Fruit fly (Drosophila melanogaster): ENCODE data around the gene msk.

Gene msk

dm6 chr3L:8108886-8109285 is 7.1 kb upstream of the msk start, which contains the start of gene fan:
TSS of gene fan (plus strand) at chr3L:8109132.
- TF ChIP-seq CG8319 (GFP tag; optimal IDR thresholded peaks at IDR 0.05) (no peak), CG10631 (GFP tag; optimal IDR thresholded peaks at IDR 0.05) (no peak), Eip78C (GFP tag) (no peak), CG8119 (GFP tag; IDR thresholded peaks at IDR 0.05) (no peak), CG6808 (GFP tag; optimal IDR thresholded peaks at IDR 0.05) (no peak), eg (GFP tag; IDR thresholded peaks at IDR 0.05) (no peak), dsx (GFP tag; optimal IDR thresholded peaks at IDR 0.05; ENCODE audit: poor library complexity, severe bottlenecking) (no peak), CG6854 (GFP tag; optimal IDR thresholded peaks at IDR 0.05) (no peak), topi (GFP tag; optimal IDR thresholded peaks at IDR 0.05) (no peak), Met (GFP tag; optimal IDR thresholded peaks at IDR 0.05) (no peak), CG32006 (GFP tag; optimal IDR thresholded peaks at IDR 0.05) (no peak), lz (GFP tag; optimal IDR thresholded peaks at IDR 0.05) (no peak), CG31627 (GFP tag; optimal IDR thresholded peaks at IDR 0.05) (no peak), CG11762 (GFP tag; optimal IDR thresholded peaks at IDR 0.05; ENCODE audit: insufficient read depth) (no peak), CG11902 (GFP tag; optimal IDR thresholded peaks at IDR 0.05) (no peak)

- TF ChIP-seq CG8119 (GFP tag; IDR thresholded peaks at IDR 0.05) (no peak), Ets96B (tag; optimal IDR thresholded peaks at IDR 0.05) (no peak), Eip75B (GFP tag; optimal IDR thresholded peaks at IDR 0.05) (no peak), Met (GFP tag; optimal IDR thresholded peaks at IDR 0.05) (no peak), lz (GFP tag; optimal IDR thresholded peaks at IDR 0.05) (no peak), CG4318 (GFP tag; optimal IDR thresholded peaks at IDR 0.05) (no peak), CG15336 (GFP tag; IDR thresholded peaks at IDR 0.05) (no peak), CG7368 (GFP tag; optimal IDR thresholded peaks at IDR 0.05) (no peak), Hr4 (GFP tag; optimal IDR thresholded peaks at IDR 0.05) (no peak), CG16779 (tag; optimal IDR thresholded peaks at IDR 0.05) (no peak), esn (GFP tag; optimal IDR thresholded peaks at IDR 0.05) (peak; percentile 60), Blimp-1 (GFP tag; optimal IDR thresholded peaks at IDR 0.05) (peak; percentile 94), CG32006 (GFP tag; optimal IDR thresholded peaks at IDR 0.05) (no peak), CG11902 (GFP tag; optimal IDR thresholded peaks at IDR 0.05) (no peak), CG3919 (GFP tag; optimal IDR thresholded peaks at IDR 0.05) (no peak), Eip93F (GFP tag; optimal IDR thresholded peaks at IDR 0.05) (no peak), Sox14 (GFP tag; optimal IDR thresholded peaks at IDR 0.05) (no peak), cyc (GFP tag; optimal IDR thresholded peaks at IDR 0.05) (no peak), acj6 (GFP tag; optimal IDR thresholded peaks at IDR 0.05) (no peak), achi (GFP tag; optimal IDR thresholded peaks at IDR 0.05) (no peak), CG6163 (GFP tag; IDR thresholded peaks at IDR 0.05) (0 out of 3 replicates have a peak, but pooled peaks have one; percentile 20), salr (GFP tag; optimal IDR thresholded peaks at IDR 0.05) (no peak), CG34406 (GFP tag; optimal IDR thresholded peaks at IDR 0.05) (no peak), OdsH (GFP tag; optimal IDR thresholded peaks at IDR 0.05) (no peak), CG3032 (tag; optimal IDR thresholded peaks at IDR 0.05) (no peak), eg (GFP tag; IDR thresholded peaks at IDR 0.05) (no peak)
Observed at dm6 chr3L:8110171-8110570, 5.8 kb upstream of the msk start, which contains the start of gene Nulp1. TSS of gene Nulp1 (plus strand) at chr3L:8110368.

dm6 chr3L:8116809-8117208 is 830 bp downstream of the msk start:
- TF ChIP-seq dsx (GFP tag; optimal IDR thresholded peaks at IDR 0.05; ENCODE audit: poor library complexity, severe bottlenecking) (no peak), ss (GFP tag; optimal IDR thresholded peaks at IDR 0.05) (no peak), Eip93F (GFP tag; optimal IDR thresholded peaks at IDR 0.05) (no peak), CG10669 (GFP tag; optimal IDR thresholded peaks at IDR 0.05) (no peak), fkh (GFP tag; optimal IDR thresholded peaks at IDR 0.05) (no peak), CG16779 (tag; optimal IDR thresholded peaks at IDR 0.05) (no peak), CG15336 (GFP tag; IDR thresholded peaks at IDR 0.05) (0 out of 2 replicates have a peak, but pooled peaks have one; percentile 15)
